Fruit fly (Drosophila melanogaster) whole organism: Measurements from ENCODE around the gene CG7054.

ENCODE experiments used
- CG8478 ChIP-seq: fragments of >200 bp; optimal IDR thresholded peaks from 2 replicates; lab custom pipeline; 2018; ENCODE audit warnings: inconsistent platforms
- EcR ChIP-seq, 2 experiments: fragments of >200 bp; optimal IDR thresholded peaks; 2 replicates each; lab custom pipeline; 2017; ENCODE audit warnings: missing biosample characterization in 2 of 2, missing genetic modification characterization in 2 of 2, missing genetic modification reagents in 2 of 2
- psq ChIP-seq: fragments of >200 bp; optimal IDR thresholded peaks from 2 replicates; lab custom pipeline; 2017

DNA sequence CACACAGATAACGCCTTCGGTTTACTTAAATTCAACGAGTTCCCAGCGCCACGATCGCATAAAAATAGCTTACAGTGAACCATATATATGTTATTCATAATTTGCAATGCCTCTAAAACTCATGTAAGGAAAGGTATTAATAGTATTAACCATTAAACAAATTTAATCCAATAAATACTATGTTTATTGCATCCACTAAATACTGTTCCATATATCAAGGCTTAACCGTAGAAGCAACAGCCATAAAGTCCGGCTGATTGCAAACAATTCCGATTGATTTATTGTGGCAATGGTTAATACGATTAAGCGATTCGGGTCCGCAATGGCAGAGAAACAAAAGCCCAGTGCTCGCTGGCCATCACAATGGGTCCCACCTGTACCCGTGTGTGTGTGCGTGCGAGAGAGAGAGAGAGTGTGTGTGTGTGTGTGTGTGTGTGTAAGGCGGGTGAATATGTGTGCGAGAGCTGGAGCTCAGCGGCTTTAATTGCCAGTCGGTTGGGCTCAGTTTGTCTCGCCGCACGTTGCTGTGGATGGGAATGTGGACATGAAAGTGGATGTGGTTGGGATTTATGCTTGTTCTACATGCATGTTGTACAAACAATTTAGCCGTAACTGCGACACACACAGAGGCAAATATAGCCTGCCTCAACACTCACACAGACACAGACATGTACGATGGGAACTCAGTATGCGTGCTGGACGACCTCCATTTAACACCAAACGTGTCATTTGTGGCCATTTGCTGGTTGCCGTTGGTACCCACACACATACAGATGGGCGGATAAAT lies 29.9 kb downstream of the CG7054 start:
- no peak for TF ChIP-seq EcR (GFP tag; optimal IDR thresholded peaks at IDR 0.05; lab: Kevin White, UChicago)
- TF ChIP-seq CG8478 (lab: Kevin White, UChicago) = no peak
- TF ChIP-seq psq (lab: Kevin White, UChicago) = no peak
